Worm (Caenorhabditis elegans) whole organism, early embryonic: ENCODE data around the gene Y42A5A.5.

Source experiments
- B0310.2 ChIP-seq: sonication (generic microtip); optimal IDR thresholded peaks from 2 replicates; lab custom pipeline; 2016; ENCODE audit warnings: mild to moderate bottlenecking, missing genetic modification characterization, missing compliant biosample characterization
- F13C5.2 ChIP-seq: sonication (generic microtip); optimal IDR thresholded peaks from 2 replicates; lab custom pipeline; 2017; ENCODE audit warnings: mild to moderate bottlenecking, missing genetic modification characterization, inconsistent platforms, missing compliant biosample characterization
- aly-1 ChIP-seq: sonication (generic microtip); optimal IDR thresholded peaks from 2 replicates; lab custom pipeline; 2016; ENCODE audit warnings: missing genetic modification characterization, missing compliant biosample characterization
- ama-1 ChIP-seq: fragments of 150-350 bp; optimal IDR thresholded peaks from 2 replicates; lab custom pipeline; 2014
- ceh-13 ChIP-seq: fragments of 200-800 bp; sonication (Bioruptor generic); optimal IDR thresholded peaks from 2 replicates; lab custom pipeline; 2018; ENCODE audit warnings: mild to moderate bottlenecking, missing genetic modification characterization, missing compliant biosample characterization
- ceh-36 ChIP-seq: sonication (generic microtip); optimal IDR thresholded peaks from 2 replicates; lab custom pipeline; 2016; ENCODE audit warnings: missing genetic modification characterization, inconsistent platforms, missing compliant biosample characterization
- ets-7 ChIP-seq: sonication (generic microtip); optimal IDR thresholded peaks from 2 replicates; lab custom pipeline; 2016; ENCODE audit warnings: missing genotype, missing genetic modification characterization, missing compliant biosample characterization
- flt-1 ChIP-seq: fragments of 200-800 bp; sonication (Bioruptor generic); IDR thresholded peaks from 2 replicates; pipeline ENCODE4 v1.3.6; 2022; ENCODE audit warnings: missing genetic modification characterization, missing compliant biosample characterization
- hmg-4 ChIP-seq: fragments of 200-800 bp; sonication (Bioruptor generic); optimal IDR thresholded peaks from 2 replicates; lab custom pipeline; 2018; ENCODE audit warnings: mild to moderate bottlenecking, missing genetic modification characterization, missing compliant biosample characterization
- hnd-1 ChIP-seq: sonication (generic microtip); optimal IDR thresholded peaks from 2 replicates; lab custom pipeline; 2016; ENCODE audit warnings: missing genetic modification characterization, missing compliant biosample characterization
- scrt-1 ChIP-seq: fragments of 200-800 bp; sonication (Bioruptor generic); IDR thresholded peaks from 2 replicates; pipeline ENCODE4 v1.3.6; 2022; ENCODE audit warnings: missing genetic modification characterization, missing compliant biosample characterization
- sea-1 ChIP-seq: fragments of 200-800 bp; sonication (Bioruptor generic); conservative IDR thresholded peaks from 2 replicates; pipeline ENCODE4 v1.3.6; 2022; ENCODE audit warnings: missing genetic modification characterization, missing compliant biosample characterization
- tbx-11 ChIP-seq: fragments of 200-800 bp; sonication (Bioruptor generic); IDR thresholded peaks from 2 replicates; pipeline ENCODE4 v1.3.6; 2022; ENCODE audit warnings: missing genetic modification characterization, missing compliant biosample characterization

ce11 chrV:11093163-11094091 is 16.1 kb downstream of the Y42A5A.5 start, which contains the start of gene lact-8:
- TF ChIP-seq flt-1 (no peak), ceh-36 (no peak), F13C5.2 (tag; lab: Kevin White, UChicago) (no peak), scrt-1 (GFP tag; lab: Robert Waterston, UW) (no peak), sea-1 (GFP tag; lab: Robert Waterston, UW) (no peak), aly-1 (tag; lab: Kevin White, UChicago) (no peak), ceh-13 (GFP tag; lab: Kevin White, UChicago) (no peak), hmg-4 (GFP tag; lab: Kevin White, UChicago) (no peak), ets-7 (tag; lab: Kevin White, UChicago) (no peak), ama-1 (lab: Kevin White, UChicago) (no peak), hnd-1 (no peak), tbx-11 (no peak), B0310.2 (tag; lab: Kevin White, UChicago) (no peak)
